Worm (Caenorhabditis elegans): ENCODE results near the gene gtf-2A2.

Gene gtf-2A2

DNA sequence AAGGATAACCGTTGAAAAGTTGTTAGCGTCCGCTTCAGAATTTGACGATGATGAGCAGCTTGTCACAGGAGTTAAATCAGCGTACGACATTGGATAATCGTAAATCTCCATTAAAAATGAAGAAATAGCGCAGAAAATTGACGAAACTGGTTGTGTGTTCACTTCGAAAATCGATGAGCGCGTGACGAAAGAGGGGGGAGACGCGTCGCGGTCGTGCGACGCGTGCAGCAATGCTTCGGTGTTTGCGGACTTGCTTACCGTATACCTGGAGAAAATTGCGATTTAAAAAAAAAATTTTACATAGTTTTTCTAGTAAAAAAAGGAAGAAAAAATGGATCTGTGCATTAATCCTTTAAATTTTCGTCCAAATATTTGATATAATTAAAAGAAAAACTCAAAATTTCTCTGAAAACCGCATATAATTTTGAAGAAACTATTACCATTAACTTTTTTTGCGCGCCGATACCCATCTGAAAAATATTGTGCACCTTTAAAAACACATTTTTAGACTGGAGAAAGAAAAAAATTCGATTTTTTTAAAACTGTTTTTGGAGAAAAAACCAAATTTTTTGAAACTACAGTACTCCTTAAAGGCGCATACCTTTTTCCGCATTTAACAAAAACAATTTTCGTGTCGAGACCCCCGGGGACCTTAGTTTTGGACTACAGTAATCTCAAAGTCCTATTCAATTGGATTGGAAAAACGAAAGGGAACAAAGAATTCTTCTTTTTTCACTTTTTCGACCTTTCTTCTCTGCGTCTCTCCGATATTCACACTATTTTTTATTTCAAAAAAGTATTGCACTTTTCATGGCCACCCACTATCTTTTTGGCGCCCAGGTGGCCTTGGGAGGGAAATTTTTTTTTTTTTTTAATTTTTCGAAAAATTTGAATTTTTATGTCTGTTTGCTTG lies 25.9 kb upstream of the gtf-2A2 start (continued):
- peak in 1 of 2 experiments; percentile 59 for TF ChIP-seq hif-1 (tag; optimal IDR thresholded peaks at IDR 0.05)
- 0 out of 2 replicates have a peak, but pooled peaks have one; percentile 16 for TF ChIP-seq D1046.2 (GFP tag; IDR thresholded peaks at IDR 0.05)
- no peak for TF ChIP-seq egl-27 (tag; optimal IDR thresholded peaks at IDR 0.05)
- TF ChIP-seq dmd-6 (GFP tag; IDR thresholded peaks at IDR 0.05) = peak; percentile 67
- 0 out of 2 replicates have a peak, but pooled peaks have one; percentile 18 for TF ChIP-seq mxl-2 (GFP tag; conservative IDR thresholded peaks at IDR 0.05)
- peak; percentile 69; the same call in 1 of the 2 replicates for TF ChIP-seq dmd-8 (GFP tag; IDR thresholded peaks at IDR 0.05)
- TF ChIP-seq F49E8.2 (tag; optimal IDR thresholded peaks at IDR 0.05; ENCODE audit: borderline replicate concordance) = no peak
- no peak for TF ChIP-seq F26F4.8 (GFP tag; conservative IDR thresholded peaks at IDR 0.05)
- peak; percentile 49 for TF ChIP-seq nhr-6 (tag; optimal IDR thresholded peaks at IDR 0.05)
- no peak for TF ChIP-seq cey-2 (tag; optimal IDR thresholded peaks at IDR 0.05; ENCODE audit: borderline replicate concordance, insufficient read depth)
- TF ChIP-seq unc-62 (GFP tag; optimal IDR thresholded peaks at IDR 0.05 in 1 of 2) = peak in 1 of 2 experiments; percentile 97
- no peak for TF ChIP-seq unc-62 (tag; optimal IDR thresholded peaks at IDR 0.05)
- TF ChIP-seq php-3 (GFP tag; IDR thresholded peaks at IDR 0.05) = peak; percentile 57; the same call in 1 of the 2 replicates
- TF ChIP-seq mes-2 (tag; optimal IDR thresholded peaks at IDR 0.05; ENCODE audit: poor library complexity, severe bottlenecking) = peak; percentile 84
- peak; percentile 86 for TF ChIP-seq dve-1 (tag; optimal IDR thresholded peaks at IDR 0.05; ENCODE audit: insufficient read depth)
- TF ChIP-seq arid-1 (GFP tag; conservative IDR thresholded peaks at IDR 0.05) = peak; percentile 77
- TF ChIP-seq skn-1 (tag; optimal IDR thresholded peaks at IDR 0.05) = no peak
- TF ChIP-seq zip-2 (tag; optimal IDR thresholded peaks at IDR 0.05) = no peak
- TF ChIP-seq nhr-76 (tag; optimal IDR thresholded peaks at IDR 0.05) = no peak
- 0 out of 2 replicates have a peak, but pooled peaks have one; percentile 73 for TF ChIP-seq Y75B8A.6 (GFP tag; IDR thresholded peaks at IDR 0.05)
- TF ChIP-seq nhr-10 (tag; optimal IDR thresholded peaks at IDR 0.05) = peak; percentile 15
- TF ChIP-seq daf-12 (tag; optimal IDR thresholded peaks at IDR 0.05) = no peak
- peak; percentile 76 for TF ChIP-seq mep-1 (tag; optimal IDR thresholded peaks at IDR 0.05)
- no peak for TF ChIP-seq sdz-12 (GFP tag; optimal IDR thresholded peaks at IDR 0.05)
- no peak for TF ChIP-seq F44E2.7 (GFP tag; IDR thresholded peaks at IDR 0.05)
- TF ChIP-seq mdl-1 (tag; optimal IDR thresholded peaks at IDR 0.05) = peak in 1 of 2 experiments; percentile 83
- peak; percentile 88 for TF ChIP-seq lin-13 (GFP tag; optimal IDR thresholded peaks at IDR 0.05)
- peak; percentile 42 for TF ChIP-seq fkh-10 (GFP tag; optimal IDR thresholded peaks at IDR 0.05)
- no peak for TF ChIP-seq mdt-29 (GFP tag; IDR thresholded peaks at IDR 0.05)
- no peak for TF ChIP-seq ztf-11 (tag; optimal IDR thresholded peaks at IDR 0.05)

DNA sequence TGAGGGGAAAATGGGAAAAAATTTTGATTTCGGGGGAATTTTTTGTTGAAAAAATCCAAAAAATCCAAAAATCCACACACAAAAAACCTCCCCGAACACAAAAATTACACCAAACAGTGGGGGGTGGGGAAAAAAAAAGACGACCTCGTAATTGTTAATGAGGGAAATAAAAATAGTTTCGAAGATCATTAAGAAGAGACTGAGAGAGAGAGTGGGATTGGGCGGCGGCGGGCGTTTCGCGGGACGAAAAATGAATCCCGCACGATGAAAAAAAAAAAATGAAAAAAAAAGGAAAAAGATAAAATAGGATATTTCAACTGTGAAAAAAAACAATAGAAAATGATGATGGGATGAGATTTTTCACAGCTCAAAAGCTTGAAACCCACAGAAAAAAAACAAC lies 24.9 kb upstream of the gtf-2A2 start, which contains the start of gene gldi-8:
TSS of gene gldi-8 (minus strand) at position 58 of the 400 bp plus-strand sequence.
- no peak for TF ChIP-seq fos-1 (tag; optimal IDR thresholded peaks at IDR 0.05)
- 0 out of 2 replicates have a peak, but pooled peaks have one; percentile 18 for TF ChIP-seq Y105C5A.15 (GFP tag; IDR thresholded peaks at IDR 0.05)
- peak; percentile 15; the same call in 1 of the 2 replicates for TF ChIP-seq php-3 (GFP tag; IDR thresholded peaks at IDR 0.05)
- peak; percentile 45 for TF ChIP-seq ama-1 (optimal IDR thresholded peaks at IDR 0.05)
- no peak for TF ChIP-seq nhr-42 (GFP tag; IDR thresholded peaks at IDR 0.05)
- TF ChIP-seq aha-1 (tag) = peak; percentile 75
- TF ChIP-seq dmd-6 (GFP tag; IDR thresholded peaks at IDR 0.05) = 0 out of 2 replicates have a peak, but pooled peaks have one; percentile 10
- no peak for TF ChIP-seq ceh-62 (tag; optimal IDR thresholded peaks at IDR 0.05)
- TF ChIP-seq tra-1 (GFP tag; IDR thresholded peaks at IDR 0.05) = 0 out of 2 replicates have a peak, but pooled peaks have one; percentile 18

DNA sequence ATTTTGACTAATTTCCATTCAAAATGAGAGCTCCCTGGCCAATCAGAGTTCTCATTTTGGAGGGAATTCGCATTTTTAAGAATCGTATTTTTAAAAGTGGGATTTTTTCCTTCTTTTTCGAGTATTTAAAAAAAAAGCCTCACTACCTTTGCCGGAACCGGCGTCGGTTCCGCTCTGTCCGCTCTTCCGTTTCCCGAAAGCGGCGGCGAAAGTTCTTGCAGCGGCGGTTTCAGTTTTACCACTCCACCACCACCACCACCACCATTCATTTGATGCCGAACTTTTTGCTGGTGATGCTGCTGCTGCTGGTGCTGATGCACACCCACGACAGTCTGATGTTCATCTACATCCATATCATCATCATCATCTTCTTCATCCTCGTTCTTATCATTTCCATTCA lies 22.5 kb upstream of the gtf-2A2 start:
- TF ChIP-seq D1046.2 (GFP tag; IDR thresholded peaks at IDR 0.05) (no peak), aha-1 (tag) (peak; percentile 59), set-16 (GFP tag; IDR thresholded peaks at IDR 0.05) (peak; percentile 70), lin-38 (GFP tag; IDR thresholded peaks at IDR 0.05) (0 out of 2 replicates have a peak, but pooled peaks have one; percentile 6), Y105C5A.15 (GFP tag; IDR thresholded peaks at IDR 0.05) (no peak)
